Fruit fly (Drosophila melanogaster) whole organism, embryonic: ENCODE measurements around the gene spz3.

Source experiments
- CG10147 ChIP-seq: fragments of 200-800 bp; sonication (Bioruptor generic); optimal IDR thresholded peaks from 2 replicates; lab custom pipeline; 2019; ENCODE audit warnings: missing biosample characterization, mild to moderate bottlenecking, missing genetic modification characterization, moderate library complexity
- CG10366 ChIP-seq: fragments of 200-800 bp; sonication (Bioruptor generic); IDR thresholded peaks from 2 replicates; pipeline ENCODE4 v1.3.6; 2022; ENCODE audit warnings: missing biosample characterization, missing genetic modification characterization
- CG10543 ChIP-seq: fragments of 200-800 bp; sonication (Bioruptor generic); optimal IDR thresholded peaks from 3 replicates; lab custom pipeline; 2017; ENCODE audit warnings: missing biosample characterization, mild to moderate bottlenecking, missing genetic modification characterization, moderate library complexity
- CG11504 ChIP-seq: fragments of 200-800 bp; sonication (Bioruptor generic); optimal IDR thresholded peaks from 3 replicates; lab custom pipeline; 2019; ENCODE audit warnings: missing biosample characterization, mild to moderate bottlenecking, missing genetic modification characterization, moderate library complexity
- CG15696 ChIP-seq: fragments of 200-800 bp; sonication (Bioruptor generic); optimal IDR thresholded peaks from 2 replicates; lab custom pipeline; 2019; ENCODE audit warnings: missing biosample characterization, mild to moderate bottlenecking, missing genetic modification characterization, moderate library complexity
- CG17568 ChIP-seq: fragments of 200-800 bp; sonication (Bioruptor generic); optimal IDR thresholded peaks from 2 replicates; lab custom pipeline; 2018; ENCODE audit warnings: missing biosample characterization, mild to moderate bottlenecking, missing genetic modification characterization, moderate library complexity
- CG33557 ChIP-seq: fragments of 200-800 bp; sonication (Bioruptor generic); optimal IDR thresholded peaks from 2 replicates; lab custom pipeline; 2019; ENCODE audit warnings: missing biosample characterization, mild to moderate bottlenecking, missing genetic modification characterization, moderate library complexity
- CG4282 ChIP-seq: fragments of 200-800 bp; sonication (Bioruptor generic); optimal IDR thresholded peaks from 2 replicates; lab custom pipeline; 2016; ENCODE audit warnings: missing biosample characterization, missing genetic modification characterization
- CG4360 ChIP-seq: fragments of 200-800 bp; sonication (Bioruptor generic); IDR thresholded peaks from 2 replicates; pipeline ENCODE4 v1.3.6; 2022; ENCODE audit warnings: missing biosample characterization, missing genetic modification characterization
- CG4854 ChIP-seq: fragments of 200-800 bp; sonication (Bioruptor generic); optimal IDR thresholded peaks from 2 replicates; lab custom pipeline; 2016; ENCODE audit warnings: missing biosample characterization, missing genetic modification characterization, inconsistent platforms
- CG5245 ChIP-seq: fragments of 200-800 bp; sonication (Bioruptor generic); optimal IDR thresholded peaks from 3 replicates; lab custom pipeline; 2016; ENCODE audit warnings: missing biosample characterization, missing genetic modification characterization
- CG6272 ChIP-seq: fragments of 200-800 bp; sonication (Bioruptor generic); IDR thresholded peaks from 2 replicates; pipeline ENCODE4 v1.3.6; 2022; ENCODE audit warnings: missing biosample characterization, missing genetic modification characterization
- CG9609 ChIP-seq: fragments of 200-800 bp; sonication (Bioruptor generic); optimal IDR thresholded peaks from 3 replicates; lab custom pipeline; 2016; ENCODE audit warnings: missing biosample characterization, missing genetic modification characterization
- Chrac-16 ChIP-seq: fragments of 200-800 bp; sonication (Bioruptor generic); optimal IDR thresholded peaks from 3 replicates; lab custom pipeline; 2016; ENCODE audit warnings: missing biosample characterization, missing genetic modification characterization
- Hr78 ChIP-seq, 2 experiments: fragments of 200-800 bp in 1 of 2; fragments of >200 bp in 1 of 2; sonication (Bioruptor generic) in 1 of 2; optimal IDR thresholded peaks; 2 replicates each; lab custom pipeline; 2017 to 2019; ENCODE audit warnings: missing biosample characterization in 2 of 2, missing genetic modification characterization in 2 of 2, mild to moderate bottlenecking in 1 of 2, moderate library complexity in 1 of 2
- Med ChIP-seq: fragments of 200-800 bp; sonication (Bioruptor generic); peaks from one replicate; lab custom pipeline; 2016; ENCODE audit warnings: missing biosample characterization, missing genetic modification characterization, mild to moderate bottlenecking, inconsistent platforms, moderate library complexity
- Meics ChIP-seq: fragments of 200-800 bp; sonication (Bioruptor generic); optimal IDR thresholded peaks from 2 replicates; lab custom pipeline; 2017; ENCODE audit warnings: missing biosample characterization, mild to moderate bottlenecking, missing genetic modification characterization
- Nf-YA ChIP-seq: fragments of 200-800 bp; sonication (Bioruptor generic); IDR thresholded peaks from 2 replicates; pipeline ENCODE4 v1.3.6; 2022; ENCODE audit warnings: missing biosample characterization, missing genetic modification characterization
- PHDP ChIP-seq: fragments of 200-800 bp; sonication (Bioruptor generic); optimal IDR thresholded peaks from 3 replicates; lab custom pipeline; 2018; ENCODE audit warnings: missing biosample characterization, mild to moderate bottlenecking, missing genetic modification characterization, moderate library complexity
- Sry-δ ChIP-seq: fragments of 200-800 bp; sonication (Bioruptor generic); optimal IDR thresholded peaks from 2 replicates; lab custom pipeline; 2016; ENCODE audit warnings: missing biosample characterization, missing genetic modification characterization
- Taf1 ChIP-seq: fragments of 200-800 bp; sonication (Bioruptor generic); IDR thresholded peaks from 2 replicates; pipeline ENCODE4 v1.3.6; 2022; ENCODE audit warnings: missing biosample characterization, missing genetic modification characterization
- Vsx1 ChIP-seq: fragments of 200-800 bp; sonication (Bioruptor generic); optimal IDR thresholded peaks from 2 replicates; lab custom pipeline; 2017; ENCODE audit warnings: missing biosample characterization, mild to moderate bottlenecking, missing genetic modification characterization, missing genetic modification reagents
- ab ChIP-seq: fragments of 200-800 bp; sonication (Bioruptor generic); optimal IDR thresholded peaks from 2 replicates; lab custom pipeline; 2016; ENCODE audit warnings: missing biosample characterization, missing genetic modification characterization
- ac ChIP-seq: fragments of 200-800 bp; sonication (Bioruptor generic); optimal IDR thresholded peaks from 3 replicates; lab custom pipeline; 2017; ENCODE audit warnings: missing biosample characterization, mild to moderate bottlenecking, missing genetic modification characterization
- al ChIP-seq: fragments of 200-800 bp; sonication (Bioruptor generic); IDR thresholded peaks from 2 replicates; pipeline ENCODE4 v1.3.6; 2022; ENCODE audit warnings: missing biosample characterization, missing genetic modification characterization
- ato ChIP-seq: fragments of 200-800 bp; sonication (Bioruptor generic); IDR thresholded peaks from 2 replicates; pipeline ENCODE4 v1.3.6; 2022; ENCODE audit warnings: missing biosample characterization, missing genetic modification characterization; ENCODE audit not compliant: partially characterized antibody
- az2 ChIP-seq: fragments of 200-800 bp; sonication (Bioruptor generic); optimal IDR thresholded peaks from 3 replicates; lab custom pipeline; 2016; ENCODE audit warnings: missing biosample characterization, missing genetic modification characterization
- bcd ChIP-seq: fragments of 200-800 bp; sonication (Bioruptor generic); optimal IDR thresholded peaks from 2 replicates; lab custom pipeline; 2017; ENCODE audit warnings: missing biosample characterization, mild to moderate bottlenecking, missing genetic modification characterization
- bsh ChIP-seq, 2 experiments: fragments of 200-800 bp; sonication (Bioruptor generic); optimal IDR thresholded peaks; 2 replicates each; lab custom pipeline; 2017 to 2018; ENCODE audit warnings: mild to moderate bottlenecking in 2 of 2, missing biosample characterization in 2 of 2, missing genetic modification characterization in 2 of 2, moderate library complexity in 1 of 2
- cato ChIP-seq: fragments of 200-800 bp; sonication (Bioruptor generic); optimal IDR thresholded peaks from 2 replicates; lab custom pipeline; 2016; ENCODE audit warnings: missing biosample characterization, missing genetic modification characterization, borderline replicate concordance
- chm ChIP-seq: fragments of 200-800 bp; sonication (Bioruptor generic); IDR thresholded peaks from 2 replicates; pipeline ENCODE4 v1.3.6; 2022; ENCODE audit warnings: missing biosample characterization, missing genetic modification characterization
- corto ChIP-seq: fragments of 200-800 bp; sonication (Bioruptor generic); optimal IDR thresholded peaks from 2 replicates; lab custom pipeline; 2016; ENCODE audit warnings: missing biosample characterization, mild to moderate bottlenecking, missing genetic modification characterization, moderate library complexity
- dan ChIP-seq: fragments of 200-800 bp; sonication (Bioruptor generic); IDR thresholded peaks from 2 replicates; pipeline ENCODE4 v1.3.6; 2022; ENCODE audit warnings: missing biosample characterization, missing genetic modification characterization
- dpn ChIP-seq, 2 experiments: fragments of 200-800 bp; sonication (Bioruptor generic); optimal IDR thresholded peaks; 3 replicates each; lab custom pipeline; 2016; ENCODE audit warnings: missing biosample characterization in 2 of 2, missing genetic modification characterization in 2 of 2
- ems ChIP-seq: fragments of 200-800 bp; sonication (Bioruptor generic); optimal IDR thresholded peaks from 3 replicates; lab custom pipeline; 2016; ENCODE audit warnings: missing biosample characterization, missing genetic modification characterization
- gem ChIP-seq: fragments of 200-800 bp; sonication (Bioruptor generic); optimal IDR thresholded peaks from 2 replicates; lab custom pipeline; 2019; ENCODE audit warnings: missing biosample characterization, mild to moderate bottlenecking, missing genetic modification characterization, moderate library complexity
- lbe ChIP-seq: fragments of 200-800 bp; sonication (Bioruptor generic); optimal IDR thresholded peaks from 2 replicates; lab custom pipeline; 2016; ENCODE audit warnings: missing biosample characterization, mild to moderate bottlenecking, missing genetic modification characterization
- nerfin-1 ChIP-seq: fragments of 200-800 bp; sonication (Bioruptor generic); optimal IDR thresholded peaks from 3 replicates; lab custom pipeline; 2019; ENCODE audit warnings: missing biosample characterization, mild to moderate bottlenecking, missing genetic modification characterization, moderate library complexity
- nom ChIP-seq: fragments of 200-800 bp; sonication (Bioruptor generic); optimal IDR thresholded peaks from 2 replicates; lab custom pipeline; 2017; ENCODE audit warnings: missing biosample characterization, missing genetic modification characterization, mild to moderate bottlenecking, moderate library complexity, missing genetic modification reagents
- onecut ChIP-seq: fragments of 200-800 bp; sonication (Bioruptor generic); IDR thresholded peaks from 2 replicates; pipeline ENCODE4 v1.3.6; 2022; ENCODE audit warnings: missing biosample characterization, missing genetic modification characterization
- sna ChIP-seq: fragments of 200-800 bp; sonication (Bioruptor generic); IDR thresholded peaks from 2 replicates; pipeline ENCODE4 v1.3.6; 2022; ENCODE audit warnings: missing biosample characterization, missing genetic modification characterization; ENCODE audit not compliant: partially characterized antibody
- tx ChIP-seq: fragments of 200-800 bp; sonication (Bioruptor generic); optimal IDR thresholded peaks from 2 replicates; lab custom pipeline; 2016; ENCODE audit warnings: missing biosample characterization, missing genetic modification characterization

The spz3 gene

dm6 chr2L:7911209-7911859 is 32.0 kb upstream of the spz3 start:
- TF ChIP-seq Med (GFP tag; lab: Kevin White, UChicago) (peak; percentile 31), PHDP (no peak), cato (GFP tag; lab: Kevin White, UChicago) (no peak), CG17568 (GFP tag; lab: Kevin White, UChicago) (no peak)

dm6 chr2L:7909854-7910253 is 30.5 kb upstream of the spz3 start:
- no peak for TF ChIP-seq Meics (GFP tag; lab: Kevin White, UChicago)
- no peak for TF ChIP-seq Taf1
- no peak for TF ChIP-seq CG10147 (GFP tag; lab: Kevin White, UChicago)
- TF ChIP-seq bsh (GFP tag; optimal IDR thresholded peaks at IDR 0.05; lab: Kevin White, UChicago) = peak in 1 of 2 experiments; percentile 48
- TF ChIP-seq nom (GFP tag; lab: Kevin White, UChicago) = peak; percentile 76
- TF ChIP-seq dan (GFP tag; lab: Robert Waterston, UW) = no peak

- TF ChIP-seq bcd (GFP tag; lab: Kevin White, UChicago) (no peak), ato (no peak), lbe (GFP tag; lab: Kevin White, UChicago) (peak; percentile 53), corto (GFP tag; lab: Kevin White, UChicago) (peak; percentile 61), nom (GFP tag; lab: Kevin White, UChicago) (peak; percentile 59), sna (GFP tag; lab: Robert Waterston, UW) (no peak), CG33557 (GFP tag; lab: Kevin White, UChicago) (no peak), ac (GFP tag; lab: Kevin White, UChicago) (no peak)
These were observed 30.0 kb upstream of the spz3 start for dm6 chr2L:7909327-7909804.

dm6 chr2L:7901833-7902232 is 22.5 kb upstream of the spz3 start:
- peak; percentile 87 for TF ChIP-seq CG11504
- TF ChIP-seq az2 (GFP tag; lab: Kevin White, UChicago) = no peak

- TF ChIP-seq CG6272 (GFP tag; lab: Robert Waterston, UW) (no peak), chm (GFP tag; lab: Robert Waterston, UW) (no peak), onecut (GFP tag; lab: Robert Waterston, UW) (no peak), CG15696 (tag; lab: Kevin White, UChicago) (no peak), nerfin-1 (tag; lab: Kevin White, UChicago) (no peak), dpn (GFP tag; optimal IDR thresholded peaks at IDR 0.05; lab: Kevin White, UChicago) (no peak), CG10543 (GFP tag; lab: Kevin White, UChicago) (no peak), Vsx1 (GFP tag; lab: Kevin White, UChicago) (no peak), sna (GFP tag; lab: Robert Waterston, UW) (no peak), Hr78 (GFP tag; optimal IDR thresholded peaks at IDR 0.05; lab: Kevin White, UChicago) (no peak), Nf-YA (GFP tag; lab: Robert Waterston, UW) (no peak), nom (GFP tag; lab: Kevin White, UChicago) (peak; percentile 94), CG4360 (GFP tag; lab: Robert Waterston, UW) (no peak), Chrac-16 (GFP tag; lab: Kevin White, UChicago) (no peak), CG4282 (no peak), CG9609 (GFP tag; lab: Kevin White, UChicago) (no peak), Sry-δ (GFP tag; lab: Kevin White, UChicago) (no peak), ab (GFP tag; lab: Kevin White, UChicago) (no peak), al (GFP tag; lab: Robert Waterston, UW) (no peak), tx (GFP tag; lab: Kevin White, UChicago) (no peak), CG10366 (GFP tag; lab: Robert Waterston, UW) (no peak), gem (tag; lab: Kevin White, UChicago) (peak; percentile 13), ems (GFP tag; lab: Kevin White, UChicago) (no peak), CG5245 (GFP tag; lab: Kevin White, UChicago) (no peak), CG4854 (GFP tag; lab: Kevin White, UChicago) (no peak)
These were observed 20.6 kb upstream of the spz3 start for dm6 chr2L:7899949-7900348.
